Fruit fly (Drosophila melanogaster): ENCODE results near the gene CG1273.
A peak's percentile ranks its signal among the peaks of the same experiment; 100 is the strongest.

CG1273 gene

dm6 chr3L:4252862-4253610 lies 10.5 kb upstream of the CG1273 start:
- peak; percentile 45 for TF ChIP-seq woc (GFP tag; optimal IDR thresholded peaks at IDR 0.05)
- TF ChIP-seq psq (GFP tag; optimal IDR thresholded peaks at IDR 0.05) = peak; percentile 84
- peak; percentile 46 for TF ChIP-seq fru (GFP tag; optimal IDR thresholded peaks at IDR 0.05)
- no peak for TF ChIP-seq Jra (GFP tag; optimal IDR thresholded peaks at IDR 0.05)
- TF ChIP-seq foxo (GFP tag; optimal IDR thresholded peaks at IDR 0.05) = peak in 1 of 2 experiments; percentile 28
- TF ChIP-seq Sp1 (GFP tag; optimal IDR thresholded peaks at IDR 0.05) = peak; percentile 18
- peak; percentile 32 for TF ChIP-seq rgr (GFP tag; optimal IDR thresholded peaks at IDR 0.05)
- TF ChIP-seq ey (GFP tag; optimal IDR thresholded peaks at IDR 0.05) = peak; percentile 30
- TF ChIP-seq Abd-B (GFP tag; optimal IDR thresholded peaks at IDR 0.05) = no peak
- TF ChIP-seq h (GFP tag; optimal IDR thresholded peaks at IDR 0.05) = peak; percentile 23
- TF ChIP-seq br (GFP tag; optimal IDR thresholded peaks at IDR 0.05) = no peak
- peak; percentile 28 for TF ChIP-seq Myc (optimal IDR thresholded peaks at IDR 0.05)

dm6 chr3L:4253611-4254300 lies 9.8 kb upstream of the CG1273 start:
- TF ChIP-seq lola (GFP tag; optimal IDR thresholded peaks at IDR 0.05) = no peak
- no peak for TF ChIP-seq pan (optimal IDR thresholded peaks at IDR 0.05)
- TF ChIP-seq N (GFP tag; optimal IDR thresholded peaks at IDR 0.05) = peak; percentile 14
- no peak for TF ChIP-seq CG32264 (GFP tag; optimal IDR thresholded peaks at IDR 0.05)
- no peak for TF ChIP-seq Rel (GFP tag; optimal IDR thresholded peaks at IDR 0.05)
- peak; percentile 97 for TF ChIP-seq Rel (tag; optimal IDR thresholded peaks at IDR 0.05)
- TF ChIP-seq dsf (GFP tag; optimal IDR thresholded peaks at IDR 0.05; ENCODE audit: borderline replicate concordance) = no peak

- TF ChIP-seq Sp1 (GFP tag; optimal IDR thresholded peaks at IDR 0.05) (peak; percentile 60), Hnf4 (GFP tag; optimal IDR thresholded peaks at IDR 0.05) (peak; percentile 12), br (GFP tag; optimal IDR thresholded peaks at IDR 0.05) (no peak), fru (GFP tag; optimal IDR thresholded peaks at IDR 0.05) (no peak), N (GFP tag; optimal IDR thresholded peaks at IDR 0.05) (no peak), dmrt93B (GFP tag; optimal IDR thresholded peaks at IDR 0.05) (peak; percentile 51), CG32264 (GFP tag; optimal IDR thresholded peaks at IDR 0.05) (no peak), CG9705 (GFP tag; optimal IDR thresholded peaks at IDR 0.05) (peak; percentile 32), psq (GFP tag; optimal IDR thresholded peaks at IDR 0.05) (peak; percentile 9), Hr83 (GFP tag; optimal IDR thresholded peaks at IDR 0.05; ENCODE audit: poor library complexity, severe bottlenecking) (peak; percentile 2), sv (GFP tag; optimal IDR thresholded peaks at IDR 0.05) (peak; percentile 15), h (GFP tag; optimal IDR thresholded peaks at IDR 0.05) (peak; percentile 29), OdsH (GFP tag; optimal IDR thresholded peaks at IDR 0.05) (peak; percentile 29), pan (optimal IDR thresholded peaks at IDR 0.05) (no peak), woc (GFP tag; optimal IDR thresholded peaks at IDR 0.05) (peak; percentile 22), HLH106 (tag; optimal IDR thresholded peaks at IDR 0.05) (peak; percentile 62), rgr (GFP tag; optimal IDR thresholded peaks at IDR 0.05) (peak; percentile 15), Myc (optimal IDR thresholded peaks at IDR 0.05) (peak; percentile 1), foxo (GFP tag; optimal IDR thresholded peaks at IDR 0.05) (peak in 1 of 2 experiments; percentile 36)
These were observed 9.2 kb upstream of the CG1273 start, which contains the start of the genes ago and CG1265 for dm6 chr3L:4254301-4254834. ago (minus strand) TSS chr3L:4254306. CG1265 (plus strand) TSS chr3L:4254776.

- TF ChIP-seq fru (GFP tag; optimal IDR thresholded peaks at IDR 0.05) (peak; percentile 86), Hnf4 (GFP tag; optimal IDR thresholded peaks at IDR 0.05) (peak; percentile 85), psq (GFP tag; optimal IDR thresholded peaks at IDR 0.05) (peak; percentile 72), N (GFP tag; optimal IDR thresholded peaks at IDR 0.05) (no peak), woc (GFP tag; optimal IDR thresholded peaks at IDR 0.05) (peak; percentile 94), CG32264 (GFP tag; optimal IDR thresholded peaks at IDR 0.05) (peak; percentile 19), lola (GFP tag; optimal IDR thresholded peaks at IDR 0.05) (no peak), HLH106 (tag; optimal IDR thresholded peaks at IDR 0.05) (peak; percentile 89), CG9705 (GFP tag; optimal IDR thresholded peaks at IDR 0.05) (peak; percentile 83), Myc (optimal IDR thresholded peaks at IDR 0.05) (no peak), h (GFP tag; optimal IDR thresholded peaks at IDR 0.05) (peak; percentile 90), CrebA (GFP tag; optimal IDR thresholded peaks at IDR 0.05; ENCODE audit: borderline replicate concordance) (no peak), Dif (GFP tag; optimal IDR thresholded peaks at IDR 0.05; ENCODE audit: partially characterized antibody) (no peak), Mio (GFP tag; optimal IDR thresholded peaks at IDR 0.05) (no peak), pan (optimal IDR thresholded peaks at IDR 0.05) (no peak), dl (GFP tag; optimal IDR thresholded peaks at IDR 0.05; ENCODE audit: insufficient read depth in 1 of 2, partially characterized antibody in 2 of 2) (no peak), tai (GFP tag; optimal IDR thresholded peaks at IDR 0.05) (no peak), Rel (GFP tag; optimal IDR thresholded peaks at IDR 0.05) (no peak), Rel (tag; optimal IDR thresholded peaks at IDR 0.05) (peak; percentile 72), OdsH (GFP tag; optimal IDR thresholded peaks at IDR 0.05) (peak; percentile 82), Abd-B (GFP tag; optimal IDR thresholded peaks at IDR 0.05) (no peak), sage (GFP tag; optimal IDR thresholded peaks at IDR 0.05) (no peak), sv (GFP tag; optimal IDR thresholded peaks at IDR 0.05) (peak; percentile 74), dsf (GFP tag; optimal IDR thresholded peaks at IDR 0.05; ENCODE audit: borderline replicate concordance) (peak; percentile 51), ey (GFP tag; optimal IDR thresholded peaks at IDR 0.05) (peak; percentile 86), usp (GFP tag; optimal IDR thresholded peaks at IDR 0.05) (no peak), Dfd (GFP tag; optimal IDR thresholded peaks at IDR 0.05) (no peak), jim (GFP tag; optimal IDR thresholded peaks at IDR 0.05) (no peak), brk (GFP tag; optimal IDR thresholded peaks at IDR 0.05) (no peak), rgr (GFP tag; optimal IDR thresholded peaks at IDR 0.05) (peak; percentile 88), foxo (GFP tag; optimal IDR thresholded peaks at IDR 0.05) (peak in 1 of 2 experiments; percentile 87)
These were observed 4.4 kb upstream of the CG1273 start, which contains the start of the genes CG15011 and CG1309 for dm6 chr3L:4259102-4259558. CG15011 (minus strand) TSS chr3L:4259152. CG1309 (plus strand) TSS chr3L:4259430.
